Fruit fly (Drosophila melanogaster): ENCODE results near the gene caps.

DNA sequence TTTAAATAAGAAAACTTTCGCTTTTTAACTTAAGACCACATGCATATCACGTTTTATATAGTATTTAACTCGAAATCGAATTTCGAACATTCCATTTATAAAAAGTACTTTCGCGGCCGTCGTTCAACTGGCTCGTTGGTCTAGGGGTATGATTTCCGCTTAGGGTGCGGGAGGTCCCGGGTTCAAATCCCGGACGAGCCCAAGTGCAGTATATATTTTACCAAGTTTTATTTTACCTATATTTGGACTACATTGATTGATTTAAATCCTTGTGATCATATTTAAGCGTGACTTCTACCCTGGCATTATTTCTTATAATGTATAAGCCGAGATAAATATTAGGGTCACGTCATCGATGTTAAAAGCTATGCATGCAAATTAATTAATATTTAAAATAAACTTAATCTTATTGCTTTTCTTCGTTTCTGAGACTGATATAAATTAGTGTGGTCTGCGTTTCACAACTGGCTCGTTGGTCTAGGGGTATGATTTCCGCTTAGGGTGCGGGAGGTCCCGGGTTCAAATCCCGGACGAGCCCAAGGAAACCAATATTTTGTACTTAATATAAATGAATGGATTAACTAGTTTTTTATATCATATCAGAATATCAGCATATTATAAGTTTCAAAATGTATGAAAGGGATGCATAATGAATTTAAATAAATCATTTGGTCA, 17.3 kb upstream of the caps start:
- no peak for TF ChIP-seq tj (GFP tag; optimal IDR thresholded peaks at IDR 0.05)
- TF ChIP-seq CG1620 (GFP tag; optimal IDR thresholded peaks at IDR 0.05) = no peak
- no peak for TF ChIP-seq Hr96 (GFP tag; optimal IDR thresholded peaks at IDR 0.05)
- no peak for TF ChIP-seq Crg-1 (GFP tag; optimal IDR thresholded peaks at IDR 0.05)
- no peak for TF ChIP-seq CG7045 (GFP tag; optimal IDR thresholded peaks at IDR 0.05)
- no peak for TF ChIP-seq CG33017 (tag; optimal IDR thresholded peaks at IDR 0.05)
- TF ChIP-seq CG7101 (tag; optimal IDR thresholded peaks at IDR 0.05) = no peak
- TF ChIP-seq ovo (GFP tag; optimal IDR thresholded peaks at IDR 0.05) = no peak
- TF ChIP-seq kay (GFP tag; ENCODE audit: borderline replicate concordance) = no peak
